Fruit fly (Drosophila melanogaster) Kc167 (cell line): ENCODE results near the gene GNBP3.

Source experiments
- Myc ChIP-seq: fragments of >200 bp; optimal IDR thresholded peaks from 2 replicates; lab custom pipeline; 2017; ENCODE audit warnings: missing external identifiers
- Sin3A ChIP-seq: fragments of >200 bp; optimal IDR thresholded peaks from 2 replicates; lab custom pipeline; 2018; ENCODE audit warnings: missing external identifiers
- h ChIP-seq: fragments of >200 bp; optimal IDR thresholded peaks from 3 replicates; lab custom pipeline; 2018; ENCODE audit warnings: missing external identifiers
- insv ChIP-seq: fragments of >200 bp; optimal IDR thresholded peaks from 3 replicates; lab custom pipeline; 2018; ENCODE audit warnings: missing external identifiers
- psq ChIP-seq: fragments of >200 bp; optimal IDR thresholded peaks from 2 replicates; lab custom pipeline; 2017; ENCODE audit warnings: missing external identifiers
- ttk ChIP-seq: sonication (Bioruptor generic); optimal IDR thresholded peaks from 2 replicates; lab custom pipeline; 2017; ENCODE audit warnings: missing external identifiers

GNBP3 gene

DNA sequence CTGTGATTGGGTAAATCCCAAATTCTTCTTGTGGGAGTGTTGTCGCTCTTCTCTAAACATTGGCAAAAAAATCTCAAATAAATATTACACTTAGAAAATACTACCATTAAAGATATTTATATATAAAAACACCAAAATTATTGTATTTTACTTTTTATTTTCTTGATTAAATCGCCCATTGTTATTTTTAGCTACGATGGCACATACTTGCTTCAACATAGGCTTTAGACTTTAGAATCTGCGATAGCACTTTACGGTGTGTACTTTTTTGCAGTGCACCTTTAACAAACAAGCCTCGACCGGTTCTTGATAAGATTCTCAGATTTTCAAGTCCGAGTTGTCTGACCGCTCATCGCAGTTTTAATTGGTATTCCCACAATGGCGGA lies at the start of gene GNBP3:
Gene GNBP3 (plus strand): TSS at position 374 of the 386 bp plus-strand sequence.
- TF ChIP-seq insv (lab: Kevin White, UChicago) = no peak
- TF ChIP-seq Sin3A (lab: Kevin White, UChicago) = no peak
- no peak for TF ChIP-seq ttk (lab: Kevin White, UChicago)
- no peak for TF ChIP-seq psq
- TF ChIP-seq Myc = no peak
- TF ChIP-seq h (lab: Kevin White, UChicago) = no peak

DNA sequence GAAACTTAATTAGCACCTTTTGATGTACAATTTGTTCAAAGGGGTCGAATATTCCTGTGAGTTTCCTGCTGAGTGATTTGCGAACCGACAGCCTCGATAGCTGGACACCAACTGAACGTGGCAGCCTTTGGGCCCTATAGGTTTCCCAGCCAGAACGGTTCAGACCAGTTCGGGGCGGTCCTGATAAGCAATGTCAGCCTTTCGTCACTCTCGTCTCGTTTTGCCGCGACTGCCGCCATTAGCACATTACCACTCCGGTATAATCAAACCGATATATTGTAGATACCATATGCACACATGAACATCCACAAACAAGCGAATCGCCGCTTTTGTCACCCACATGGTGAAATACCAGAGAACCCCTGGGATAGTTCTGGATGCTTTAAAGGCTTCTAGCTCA lies 49.7 kb upstream of the GNBP3 start, which contains the start of gene TrpA1:
Gene TrpA1 (minus strand): TSS at position 101 of the 400 bp plus-strand sequence.
- TF ChIP-seq psq (no peak), ttk (lab: Kevin White, UChicago) (no peak), h (lab: Kevin White, UChicago) (no peak), insv (lab: Kevin White, UChicago) (no peak), Myc (no peak), Sin3A (lab: Kevin White, UChicago) (no peak)

DNA sequence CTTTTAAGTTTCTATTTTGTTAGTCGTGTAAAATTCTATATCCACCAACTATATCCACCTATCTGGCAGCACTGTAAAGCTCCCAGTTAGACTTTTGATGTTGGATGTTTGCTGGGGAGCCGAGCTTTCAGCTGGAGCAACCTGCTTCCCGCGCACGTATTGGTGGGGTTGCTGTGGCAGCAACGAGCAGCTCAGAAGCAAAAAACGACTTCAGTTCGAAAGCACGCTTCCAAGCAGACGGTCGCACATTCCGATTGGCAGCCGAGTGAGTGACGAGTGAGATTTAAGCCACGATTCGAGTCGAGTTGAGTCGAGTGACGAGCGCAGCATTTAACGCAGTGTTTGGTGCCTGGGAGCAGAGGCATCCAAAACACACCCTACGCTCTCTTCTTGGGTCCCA lies 42.5 kb upstream of the GNBP3 start, which contains the start of the genes Tsp66E and mfr:
Gene Tsp66E (plus strand): TSS at position 168 of the 400 bp plus-strand sequence.
Gene mfr (minus strand): TSS at position 340 of the 400 bp plus-strand sequence.
- TF ChIP-seq Myc = no peak
- TF ChIP-seq psq = no peak
- no peak for TF ChIP-seq Sin3A (lab: Kevin White, UChicago)
- TF ChIP-seq insv (lab: Kevin White, UChicago) = no peak
- no peak for TF ChIP-seq h (lab: Kevin White, UChicago)
- TF ChIP-seq ttk (lab: Kevin White, UChicago) = no peak

DNA sequence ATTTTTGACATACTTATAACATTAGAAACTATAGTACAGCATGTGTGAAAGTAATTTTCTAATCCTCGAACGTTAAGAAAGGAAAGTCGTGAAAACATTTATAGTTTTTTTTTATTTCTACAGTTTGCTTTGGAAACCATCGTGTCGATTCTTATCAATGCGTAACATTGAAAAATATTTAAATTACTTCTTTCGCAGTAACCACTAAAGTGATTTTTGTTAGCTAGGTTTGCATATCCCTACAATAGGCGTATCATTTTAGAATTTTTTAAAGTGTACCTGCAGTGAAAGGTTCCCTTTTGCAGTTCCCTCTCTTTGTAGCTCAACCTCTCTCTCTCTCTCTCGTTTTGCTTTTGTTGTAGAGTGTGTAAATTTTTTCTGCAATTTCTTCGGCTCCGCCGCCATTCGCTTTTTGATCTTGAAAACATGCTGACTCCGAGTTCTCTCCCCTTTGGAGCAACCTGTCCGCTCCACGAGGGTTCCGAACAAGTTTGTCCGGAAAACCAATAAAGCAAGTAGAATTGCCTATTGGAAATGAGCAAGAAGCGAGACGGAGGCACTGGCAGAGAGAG lies 41.2 kb upstream of the GNBP3 start:
- no peak for TF ChIP-seq psq
- no peak for TF ChIP-seq ttk (lab: Kevin White, UChicago)
- TF ChIP-seq h (lab: Kevin White, UChicago) = no peak
- TF ChIP-seq insv (lab: Kevin White, UChicago) = no peak
- no peak for TF ChIP-seq Sin3A (lab: Kevin White, UChicago)
- TF ChIP-seq Myc = no peak

DNA sequence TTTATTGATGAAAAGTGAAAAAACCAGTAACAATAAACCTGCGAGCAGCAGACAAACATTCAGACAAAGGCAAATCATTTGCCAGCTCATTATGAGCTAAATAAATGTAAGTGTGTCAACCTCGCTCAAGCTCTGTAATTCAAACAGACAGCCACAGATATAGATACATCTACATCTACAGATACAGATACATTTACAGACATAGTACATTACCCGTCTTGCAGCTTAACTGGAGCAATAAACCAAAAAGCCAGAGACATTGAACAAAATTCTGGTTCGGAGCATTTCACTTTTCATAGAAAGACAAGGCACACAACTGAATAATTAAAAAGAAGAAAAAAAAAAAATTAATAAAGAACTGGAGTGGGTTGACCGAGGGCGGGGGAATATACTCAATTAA lies 35.1 kb upstream of the GNBP3 start:
- TF ChIP-seq psq = no peak
- no peak for TF ChIP-seq Myc
- no peak for TF ChIP-seq insv (lab: Kevin White, UChicago)
- TF ChIP-seq Sin3A (lab: Kevin White, UChicago) = no peak
- TF ChIP-seq ttk (lab: Kevin White, UChicago) = no peak
- no peak for TF ChIP-seq h (lab: Kevin White, UChicago)

DNA sequence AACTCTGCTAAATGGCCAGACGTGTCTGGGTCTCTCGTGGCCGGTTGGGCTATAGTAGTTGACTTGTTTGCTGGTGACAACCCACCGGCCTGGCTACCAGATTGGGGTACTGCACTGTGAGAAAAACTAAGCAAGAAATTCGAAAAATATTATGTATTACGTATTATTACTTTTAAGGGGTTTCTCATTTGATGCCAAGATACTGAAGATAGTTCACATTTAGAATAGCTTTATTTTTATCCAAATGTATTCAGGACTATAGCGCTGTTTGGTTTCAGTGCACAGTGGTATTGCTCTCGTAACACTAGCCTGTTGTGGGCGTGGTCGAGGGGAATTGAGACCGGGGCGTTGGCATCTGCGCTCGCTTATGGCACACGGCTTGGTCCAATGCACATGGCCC lies 34.1 kb upstream of the GNBP3 start:
- TF ChIP-seq h (lab: Kevin White, UChicago) (no peak), psq (no peak), Myc (no peak), Sin3A (lab: Kevin White, UChicago) (no peak), ttk (lab: Kevin White, UChicago) (no peak), insv (lab: Kevin White, UChicago) (no peak)

DNA sequence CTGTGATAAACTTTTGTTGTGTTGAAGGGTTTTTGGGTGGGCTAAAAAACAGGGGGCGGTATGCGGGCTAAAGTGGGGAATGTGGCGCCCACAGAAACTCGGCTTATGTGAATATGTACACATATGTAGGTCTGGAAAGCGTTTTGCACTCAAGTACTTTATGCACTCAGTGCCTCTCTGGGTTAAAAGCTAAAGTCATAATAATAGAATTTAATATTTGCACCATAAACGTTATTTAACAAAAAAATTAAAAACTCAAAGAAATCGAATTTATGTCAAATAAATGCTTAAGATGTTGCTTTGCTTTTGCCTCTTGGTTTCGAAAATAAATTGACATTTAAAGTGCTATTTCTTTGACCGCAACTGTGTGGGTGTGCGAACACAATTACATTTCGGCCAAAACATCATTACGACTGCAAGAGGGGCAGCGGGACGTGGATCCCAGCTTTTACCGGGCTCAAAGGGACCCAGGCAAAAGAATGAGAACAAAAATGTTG lies 30.4 kb upstream of the GNBP3 start:
- TF ChIP-seq ttk (lab: Kevin White, UChicago) (no peak), Myc (no peak), insv (lab: Kevin White, UChicago) (no peak), psq (no peak), Sin3A (lab: Kevin White, UChicago) (no peak), h (lab: Kevin White, UChicago) (no peak)

DNA sequence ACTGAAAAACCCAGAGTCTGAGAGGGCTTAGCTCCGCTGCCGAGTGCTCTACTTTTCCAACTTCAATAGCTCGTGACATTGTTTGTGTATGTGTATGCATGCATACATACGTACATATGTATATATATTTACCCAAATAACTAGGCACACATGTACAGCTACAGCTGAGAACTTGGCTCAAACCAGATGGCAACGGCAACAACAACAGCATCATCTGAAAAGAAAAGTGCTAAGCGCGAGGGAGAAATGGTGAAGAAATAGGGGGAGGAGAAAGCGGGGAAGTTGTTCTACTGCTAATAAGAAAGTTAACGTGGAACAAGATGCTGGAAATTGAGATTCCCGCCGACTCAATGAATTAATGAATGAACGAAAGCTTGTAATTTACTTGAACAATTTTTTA lies 29.8 kb upstream of the GNBP3 start:
- TF ChIP-seq psq (no peak), insv (lab: Kevin White, UChicago) (no peak), h (lab: Kevin White, UChicago) (no peak), Myc (no peak), Sin3A (lab: Kevin White, UChicago) (no peak), ttk (lab: Kevin White, UChicago) (no peak)

DNA sequence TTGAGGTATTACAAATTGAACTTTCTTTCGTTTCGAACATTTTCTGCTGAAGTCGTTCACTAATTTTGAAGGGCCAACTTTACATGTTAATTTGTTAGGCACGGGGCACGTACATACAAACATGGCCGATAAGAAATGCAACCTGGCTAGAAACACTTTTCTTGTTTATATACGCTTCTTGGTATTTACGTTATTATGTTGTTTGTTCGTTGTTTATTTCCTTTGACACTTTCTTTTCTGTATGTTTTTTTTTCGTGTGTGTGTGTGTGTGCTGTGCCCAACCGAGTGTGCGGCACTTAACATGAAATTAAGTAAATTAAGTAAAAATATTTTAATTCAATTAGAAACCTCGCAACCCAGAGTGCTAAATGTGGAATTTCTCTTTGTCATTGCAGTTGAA lies 29.1 kb upstream of the GNBP3 start:
- TF ChIP-seq Sin3A (lab: Kevin White, UChicago) = no peak

DNA sequence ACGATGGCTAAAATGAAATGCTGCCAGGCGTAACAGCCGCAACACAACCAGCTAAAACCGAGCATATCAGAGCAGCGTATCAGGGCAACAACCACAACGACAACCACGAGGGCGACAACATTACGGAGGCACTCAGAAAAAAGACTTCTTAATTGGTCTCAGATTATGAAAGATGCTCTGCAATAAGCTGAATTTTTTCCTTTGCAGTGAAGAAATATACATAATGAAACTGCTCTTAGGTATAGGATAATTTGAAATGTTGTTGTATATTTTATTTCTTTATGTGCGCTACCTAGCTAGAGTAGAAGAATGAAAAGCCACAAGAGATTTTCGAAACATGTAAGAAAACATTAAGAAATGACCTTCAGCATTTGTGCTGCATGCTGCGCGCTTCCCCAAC lies 25.3 kb upstream of the GNBP3 start:
- no peak for TF ChIP-seq ttk (lab: Kevin White, UChicago)
- TF ChIP-seq h (lab: Kevin White, UChicago) = no peak
- no peak for TF ChIP-seq Sin3A (lab: Kevin White, UChicago)

DNA sequence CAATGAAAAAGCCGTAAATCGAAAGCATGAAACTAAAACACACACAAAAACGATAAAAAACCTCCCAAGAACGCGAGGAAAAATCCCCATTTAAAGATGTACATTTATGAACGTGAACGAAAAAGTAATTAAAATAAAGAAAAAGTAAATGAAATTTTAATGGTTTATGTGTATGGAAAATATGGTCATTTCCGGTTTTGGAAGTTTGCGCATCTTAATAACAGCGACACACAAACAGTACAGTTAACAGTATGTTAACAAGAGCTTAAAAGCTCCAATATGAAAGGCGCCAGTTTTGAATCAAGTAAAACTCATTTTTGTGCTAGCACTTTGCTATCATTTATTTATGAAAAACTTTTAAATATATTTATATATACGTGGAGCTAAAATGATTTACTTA lies 22.9 kb upstream of the GNBP3 start:
- TF ChIP-seq insv (lab: Kevin White, UChicago) (no peak), Sin3A (lab: Kevin White, UChicago) (no peak), Myc (no peak), psq (no peak)

DNA sequence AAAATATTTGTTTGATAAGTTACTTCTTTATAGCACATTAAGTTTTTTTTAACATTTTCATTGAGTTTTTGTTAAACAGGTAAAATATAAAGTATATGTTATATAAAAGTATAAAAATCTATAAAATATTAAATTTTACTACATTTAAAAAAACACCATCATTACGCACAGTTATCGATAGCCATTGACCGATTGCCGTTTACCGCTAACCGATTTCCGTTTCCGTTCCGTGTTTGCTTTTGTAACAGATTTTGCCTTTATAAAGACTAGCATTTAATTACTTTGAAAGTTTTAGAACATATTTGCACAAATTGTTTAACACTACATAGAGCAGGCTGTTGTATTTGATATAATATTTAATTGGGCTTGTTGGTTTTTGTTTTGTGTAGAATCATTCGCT lies 15.2 kb upstream of the GNBP3 start:
- TF ChIP-seq ttk (lab: Kevin White, UChicago) = no peak
- TF ChIP-seq h (lab: Kevin White, UChicago) = no peak
- no peak for TF ChIP-seq Myc
- no peak for TF ChIP-seq Sin3A (lab: Kevin White, UChicago)
- no peak for TF ChIP-seq insv (lab: Kevin White, UChicago)
- no peak for TF ChIP-seq psq

DNA sequence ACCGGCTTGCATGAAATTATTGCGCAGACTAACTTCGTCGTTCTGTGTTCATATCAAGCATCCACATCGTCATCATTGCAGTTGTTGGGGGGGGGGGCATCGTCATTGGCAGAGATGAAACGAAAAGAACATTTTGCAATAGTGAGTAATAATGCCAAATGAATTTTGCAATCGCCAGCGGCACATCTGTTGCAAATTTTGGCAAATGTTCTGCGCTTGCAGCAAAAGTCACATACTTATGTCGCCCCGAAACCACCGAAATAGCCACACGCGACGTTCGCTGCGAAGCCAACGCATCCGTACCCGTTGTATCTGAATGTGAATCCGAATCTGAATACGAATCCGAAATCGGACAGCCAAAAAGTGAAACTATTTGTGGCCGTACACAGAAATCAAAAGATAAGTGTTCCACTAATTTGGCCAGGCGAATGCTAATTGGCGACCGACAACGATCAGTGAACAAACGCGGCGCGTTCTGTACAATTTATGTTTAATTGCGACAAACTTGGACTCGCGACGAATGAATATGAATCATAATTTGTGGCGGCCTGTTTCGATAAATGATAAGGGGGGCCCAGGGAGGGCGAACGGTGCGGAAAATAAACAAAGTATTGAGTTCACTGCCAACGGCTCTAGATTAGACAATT lies 6.8 kb upstream of the GNBP3 start:
- no peak for TF ChIP-seq ttk (lab: Kevin White, UChicago)
- TF ChIP-seq Sin3A (lab: Kevin White, UChicago) = no peak
- no peak for TF ChIP-seq insv (lab: Kevin White, UChicago)
- TF ChIP-seq h (lab: Kevin White, UChicago) = no peak
- TF ChIP-seq Myc = no peak
- no peak for TF ChIP-seq psq
